Worm (Caenorhabditis elegans): ENCODE data around the gene F41C3.8.

DNA sequence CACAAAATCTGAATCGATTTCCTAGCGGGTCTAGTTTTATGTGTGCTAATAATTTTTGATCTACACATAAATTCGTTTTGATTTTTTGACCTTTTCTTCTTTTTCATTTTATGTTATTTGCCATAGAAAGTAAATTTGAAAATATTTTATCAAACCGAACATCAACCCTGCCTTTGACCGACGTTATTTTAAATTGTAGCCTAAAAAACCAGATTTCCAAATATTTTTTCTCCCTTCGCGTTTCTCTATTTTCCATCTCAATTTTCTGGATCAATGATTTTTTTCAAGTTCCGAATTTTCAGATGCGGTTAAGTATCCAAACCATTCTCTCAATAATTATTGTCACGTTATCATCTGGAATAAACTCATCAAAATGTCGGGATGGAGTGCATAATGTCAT lies 37.9 kb upstream of the F41C3.8 start, which contains the start of gene T05A7.1:
- TF ChIP-seq tbx-11 (GFP tag; IDR thresholded peaks at IDR 0.05): no peak
- no peak for TF ChIP-seq tra-4 (tag; optimal IDR thresholded peaks at IDR 0.05)
- TF ChIP-seq hnd-1 (tag; optimal IDR thresholded peaks at IDR 0.05): no peak
- TF ChIP-seq F13C5.2 (tag; optimal IDR thresholded peaks at IDR 0.05): no peak
- TF ChIP-seq tbx-37 (GFP tag; conservative IDR thresholded peaks at IDR 0.05): no peak
- TF ChIP-seq hmg-4 (GFP tag; optimal IDR thresholded peaks at IDR 0.05): no peak
- no peak for TF ChIP-seq B0310.2 (tag; optimal IDR thresholded peaks at IDR 0.05)
- no peak for TF ChIP-seq ama-1 (optimal IDR thresholded peaks at IDR 0.05)
- no peak for TF ChIP-seq flt-1 (GFP tag; IDR thresholded peaks at IDR 0.05)
- no peak for TF ChIP-seq ets-7 (tag; optimal IDR thresholded peaks at IDR 0.05)
- TF ChIP-seq aly-1 (tag; optimal IDR thresholded peaks at IDR 0.05): no peak
- no peak for TF ChIP-seq sea-1 (GFP tag; conservative IDR thresholded peaks at IDR 0.05)
- TF ChIP-seq ceh-36 (tag; optimal IDR thresholded peaks at IDR 0.05): no peak
- TF ChIP-seq hmbx-1 (tag; optimal IDR thresholded peaks at IDR 0.05): no peak
